Worm (Caenorhabditis elegans) whole organism, L1 larva: ENCODE results near the gene cyn-17.

Experiments
- C04F5.9 ChIP-seq: sonication (generic microtip); optimal IDR thresholded peaks from 2 replicates; lab custom pipeline; 2016; ENCODE audit warnings: missing genetic modification characterization, missing compliant biosample characterization
- C34B4.2 ChIP-seq: sonication (generic microtip); optimal IDR thresholded peaks from 2 replicates; lab custom pipeline; 2017; ENCODE audit warnings: mild to moderate bottlenecking, missing genetic modification characterization, missing compliant biosample characterization
- Y116A8C.19 ChIP-seq: sonication (generic microtip); optimal IDR thresholded peaks from 2 replicates; lab custom pipeline; 2016; ENCODE audit warnings: missing compliant biosample characterization, missing genetic modification characterization, borderline replicate concordance
- alr-1 ChIP-seq: fragments of 200-800 bp; sonication (Bioruptor generic); optimal IDR thresholded peaks from 2 replicates; lab custom pipeline; 2018; ENCODE audit warnings: borderline replicate concordance, mild to moderate bottlenecking, missing genetic modification characterization, missing compliant biosample characterization
- aly-2 ChIP-seq: fragments of 150-350 bp; optimal IDR thresholded peaks from 2 replicates; lab custom pipeline; 2014; ENCODE audit warnings: missing biosample characterization, missing genetic modification characterization
- ama-1 ChIP-seq: fragments of 150-350 bp; optimal IDR thresholded peaks from 2 replicates; lab custom pipeline; 2014
- blmp-1 ChIP-seq: fragments of 150-350 bp; optimal IDR thresholded peaks from 2 replicates; lab custom pipeline; 2014; ENCODE audit warnings: missing biosample characterization, missing genetic modification characterization
- ceh-63 ChIP-seq: fragments of 200-800 bp; sonication (Bioruptor generic); optimal IDR thresholded peaks from 2 replicates; lab custom pipeline; 2018; ENCODE audit warnings: mild to moderate bottlenecking, missing genetic modification characterization, missing compliant biosample characterization
- ceh-8 ChIP-seq: fragments of 200-800 bp; sonication (Bioruptor generic); optimal IDR thresholded peaks from 2 replicates; lab custom pipeline; 2018; ENCODE audit warnings: mild to moderate bottlenecking, missing genetic modification characterization, moderate library complexity, missing compliant biosample characterization
- ceh-90 ChIP-seq: sonication (generic microtip); optimal IDR thresholded peaks from 2 replicates; lab custom pipeline; 2016; ENCODE audit warnings: missing genetic modification characterization, missing compliant biosample characterization
- ces-1 ChIP-seq: fragments of 150-350 bp; optimal IDR thresholded peaks from 2 replicates; lab custom pipeline; 2014; ENCODE audit warnings: missing biosample characterization, missing genetic modification reagents, missing genetic modification characterization
- dsc-1 ChIP-seq: sonication (generic microtip); optimal IDR thresholded peaks from 2 replicates; lab custom pipeline; 2016; ENCODE audit warnings: mild to moderate bottlenecking, missing genetic modification characterization, missing compliant biosample characterization
- efl-1 ChIP-seq, 4 experiments: fragments of 150-350 bp; optimal IDR thresholded peaks in 3 of 4; peaks in 1 of 4; 1 replicate in 1 of 4; 2 replicates in 3 of 4; lab custom pipeline; 2014; ENCODE audit warnings: missing biosample characterization in 2 of 4, missing genetic modification characterization in 2 of 4, missing genetic modification reagents in 2 of 4
- efl-3 ChIP-seq: fragments of 200-800 bp; sonication (Bioruptor generic); optimal IDR thresholded peaks from 2 replicates; lab custom pipeline; 2018; ENCODE audit warnings: mild to moderate bottlenecking, missing genetic modification characterization, missing compliant biosample characterization
- egl-27 ChIP-seq, 2 experiments: fragments of 150-350 bp in 1 of 2; sonication (generic microtip); optimal IDR thresholded peaks; 3 replicates each; lab custom pipeline; 2017 to 2018; ENCODE audit warnings: missing biosample characterization in 2 of 2, missing genetic modification characterization in 2 of 2, missing genetic modification reagents in 2 of 2
- elt-2 ChIP-seq: sonication (generic microtip); optimal IDR thresholded peaks from 2 replicates; lab custom pipeline; 2016; ENCODE audit warnings: missing genetic modification characterization, mild to moderate bottlenecking, inconsistent platforms, missing compliant biosample characterization, missing genetic modification reagents
- fkh-10 ChIP-seq: sonication (generic microtip); optimal IDR thresholded peaks from 2 replicates; lab custom pipeline; 2017; ENCODE audit warnings: missing biosample characterization, missing genetic modification reagents, missing genetic modification characterization
- fkh-4 ChIP-seq: sonication (generic microtip); optimal IDR thresholded peaks from 2 replicates; lab custom pipeline; 2016; ENCODE audit warnings: missing compliant biosample characterization, missing genetic modification characterization, borderline replicate concordance
- fos-1 ChIP-seq: fragments of 150-350 bp; optimal IDR thresholded peaks from 2 replicates; lab custom pipeline; 2014; ENCODE audit warnings: missing biosample characterization, missing genetic modification characterization
- hlh-17 ChIP-seq: fragments of 200-800 bp; sonication (Bioruptor generic); optimal IDR thresholded peaks from 2 replicates; lab custom pipeline; 2018; ENCODE audit warnings: missing genetic modification characterization, mild to moderate bottlenecking, missing compliant biosample characterization, moderate library complexity, borderline replicate concordance
- hlh-4 ChIP-seq: sonication (generic microtip); optimal IDR thresholded peaks from 2 replicates; lab custom pipeline; 2016; ENCODE audit warnings: mild to moderate bottlenecking, missing genetic modification characterization, missing compliant biosample characterization
- hpl-2 ChIP-seq: fragments of 150-350 bp; optimal IDR thresholded peaks from 2 replicates; lab custom pipeline; 2014; ENCODE audit warnings: missing biosample characterization, missing genetic modification reagents, missing genetic modification characterization
- lin-35 ChIP-seq, 2 experiments: fragments of 150-350 bp; optimal IDR thresholded peaks; 2 replicates each; lab custom pipeline; 2014; ENCODE audit warnings: missing biosample characterization in 2 of 2, missing genetic modification characterization in 2 of 2, missing genetic modification reagents in 2 of 2
- lin-39 ChIP-seq: fragments of 150-350 bp; optimal IDR thresholded peaks from 2 replicates; lab custom pipeline; 2014; ENCODE audit warnings: missing biosample characterization, missing genetic modification reagents, missing genetic modification characterization
- lsy-2 ChIP-seq, 2 experiments: fragments of 150-350 bp; optimal IDR thresholded peaks; 2 replicates each; lab custom pipeline; 2014; ENCODE audit warnings: missing biosample characterization in 2 of 2, missing genetic modification characterization in 2 of 2
- mab-9 ChIP-seq: fragments of 200-800 bp; sonication (Bioruptor generic); IDR thresholded peaks from 2 replicates; pipeline ENCODE4 v1.3.6; 2022; ENCODE audit warnings: missing genetic modification reagents, missing genetic modification characterization, missing compliant biosample characterization
- mef-2 ChIP-seq: fragments of 150-350 bp; optimal IDR thresholded peaks from 2 replicates; lab custom pipeline; 2014; ENCODE audit warnings: missing biosample characterization, missing genetic modification characterization
- mep-1 ChIP-seq: fragments of 150-350 bp; optimal IDR thresholded peaks from 2 replicates; lab custom pipeline; 2014; ENCODE audit warnings: missing biosample characterization, missing genetic modification characterization
- nhr-11 ChIP-seq: fragments of 150-350 bp; optimal IDR thresholded peaks from 2 replicates; lab custom pipeline; 2014; ENCODE audit warnings: missing biosample characterization, missing genetic modification characterization
- nhr-19 ChIP-seq: fragments of 200-800 bp; sonication (Bioruptor generic); conservative IDR thresholded peaks from 2 replicates; pipeline ENCODE4 v1.3.6; 2022; ENCODE audit warnings: missing genetic modification characterization, missing compliant biosample characterization
- nhr-20 ChIP-seq: sonication (generic microtip); optimal IDR thresholded peaks from 2 replicates; lab custom pipeline; 2016; ENCODE audit warnings: mild to moderate bottlenecking, missing genetic modification characterization, missing compliant biosample characterization
- nhr-237 ChIP-seq: fragments of 150-350 bp; optimal IDR thresholded peaks from 2 replicates; lab custom pipeline; 2014; ENCODE audit warnings: missing biosample characterization, missing genetic modification characterization
- nhr-28 ChIP-seq: fragments of 150-350 bp; optimal IDR thresholded peaks from 2 replicates; lab custom pipeline; 2014; ENCODE audit warnings: missing biosample characterization, missing genetic modification characterization
- nhr-71 ChIP-seq: sonication (generic microtip); optimal IDR thresholded peaks from 2 replicates; lab custom pipeline; 2016; ENCODE audit warnings: mild to moderate bottlenecking, missing genetic modification characterization, moderate library complexity, missing compliant biosample characterization
- nhr-76 ChIP-seq: sonication (generic microtip); optimal IDR thresholded peaks from 2 replicates; lab custom pipeline; 2017; ENCODE audit warnings: missing biosample characterization, missing genetic modification characterization
- nhr-84 ChIP-seq: sonication (generic microtip); optimal IDR thresholded peaks from 2 replicates; lab custom pipeline; 2017; ENCODE audit warnings: missing biosample characterization, missing genetic modification characterization
- nhr-85 ChIP-seq: sonication (generic microtip); peaks from one replicate; lab custom pipeline; 2016; ENCODE audit warnings: missing genetic modification characterization, inconsistent platforms, missing compliant biosample characterization
- nhr-90 ChIP-seq: sonication (generic microtip); optimal IDR thresholded peaks from 2 replicates; lab custom pipeline; 2016; ENCODE audit warnings: mild to moderate bottlenecking, missing genetic modification characterization, missing compliant biosample characterization; ENCODE audit not compliant: poor library complexity
- pax-3 ChIP-seq: fragments of 200-800 bp; sonication (Bioruptor generic); optimal IDR thresholded peaks from 2 replicates; lab custom pipeline; 2018; ENCODE audit warnings: mild to moderate bottlenecking, missing genetic modification characterization, moderate library complexity, missing compliant biosample characterization
- pqm-1 ChIP-seq: sonication (generic microtip); optimal IDR thresholded peaks from 3 replicates; lab custom pipeline; 2017; ENCODE audit warnings: missing biosample characterization, missing genetic modification characterization
- rnt-1 ChIP-seq: sonication (generic microtip); optimal IDR thresholded peaks from 2 replicates; lab custom pipeline; 2016; ENCODE audit warnings: mild to moderate bottlenecking, missing genetic modification characterization, moderate library complexity, missing compliant biosample characterization
- skn-1 ChIP-seq: fragments of 150-350 bp; optimal IDR thresholded peaks from 2 replicates; lab custom pipeline; 2014; ENCODE audit warnings: missing biosample characterization, missing genetic modification characterization
- snpc-4 ChIP-seq: fragments of 150-350 bp; optimal IDR thresholded peaks from 2 replicates; lab custom pipeline; 2014; ENCODE audit warnings: missing biosample characterization, missing genetic modification characterization
- snu-23 ChIP-seq: sonication (generic microtip); optimal IDR thresholded peaks from 2 replicates; lab custom pipeline; 2016; ENCODE audit warnings: missing genetic modification characterization, missing compliant biosample characterization
- sptf-1 ChIP-seq: fragments of 150-350 bp; optimal IDR thresholded peaks from 2 replicates; lab custom pipeline; 2014; ENCODE audit warnings: missing biosample characterization, missing genetic modification characterization
- tlp-1 ChIP-seq: fragments of 150-350 bp; optimal IDR thresholded peaks from 2 replicates; lab custom pipeline; 2014; ENCODE audit warnings: missing biosample characterization, missing genetic modification characterization
- unc-62 ChIP-seq: fragments of 150-350 bp; optimal IDR thresholded peaks from 2 replicates; lab custom pipeline; 2014; ENCODE audit warnings: missing biosample characterization, missing genetic modification reagents, missing genetic modification characterization
- zag-1 ChIP-seq: fragments of 150-350 bp; optimal IDR thresholded peaks from 2 replicates; lab custom pipeline; 2014; ENCODE audit warnings: missing biosample characterization, missing genetic modification characterization
- zip-4 ChIP-seq: fragments of 200-800 bp; sonication (Bioruptor generic); optimal IDR thresholded peaks from 2 replicates; lab custom pipeline; 2018; ENCODE audit warnings: mild to moderate bottlenecking, missing genetic modification characterization, moderate library complexity, missing compliant biosample characterization

Gene cyn-17

ce11 chrV:5758780-5759179, 40.7 kb upstream of the cyn-17 start, which contains the start of gene C53A3.4:
C53A3.4 (minus strand) TSS chrV:5758880.
- TF ChIP-seq nhr-76 (tag; lab: Kevin White, UChicago) (no peak), ceh-90 (tag; lab: Kevin White, UChicago) (no peak), C34B4.2 (tag; lab: Kevin White, UChicago) (no peak), zag-1 (tag; lab: Kevin White, UChicago) (no peak), mab-9 (no peak), nhr-11 (tag; lab: Kevin White, UChicago) (no peak), C04F5.9 (tag; lab: Kevin White, UChicago) (no peak), dsc-1 (tag; lab: Kevin White, UChicago) (no peak), snu-23 (GFP tag; lab: Kevin White, UChicago) (no peak), nhr-28 (no peak), skn-1 (tag; lab: Kevin White, UChicago) (no peak), alr-1 (no peak), unc-62 (no peak), hpl-2 (GFP tag; lab: Kevin White, UChicago) (no peak), nhr-90 (tag; lab: Kevin White, UChicago) (no peak), tlp-1 (tag; lab: Kevin White, UChicago) (no peak), blmp-1 (no peak), zip-4 (no peak), fkh-4 (tag; lab: Kevin White, UChicago) (no peak)
- TF ChIP-seq, all 84 proteins: peak for 0

ce11 chrV:5760132-5760531, 39.3 kb upstream of the cyn-17 start, which contains the start of gene C53A3.1:
C53A3.1 (minus strand) TSS chrV:5760232.
- no peak for TF ChIP-seq lsy-2 (tag; optimal IDR thresholded peaks at IDR 0.05; lab: Kevin White, UChicago)

- no peak for TF ChIP-seq efl-3 (GFP tag; lab: Kevin White, UChicago)
- no peak for TF ChIP-seq Y116A8C.19 (tag; lab: Kevin White, UChicago)
- TF ChIP-seq nhr-19 (GFP tag; lab: Robert Waterston, UW), result peak; percentile 51
- no peak for TF ChIP-seq fkh-10 (GFP tag; lab: Kevin White, UChicago)
- no peak for TF ChIP-seq aly-2 (tag; lab: Kevin White, UChicago)
- TF ChIP-seq snpc-4 (tag; lab: Kevin White, UChicago), result no peak
- TF ChIP-seq egl-27 (tag; optimal IDR thresholded peaks at IDR 0.05; lab: Kevin White, UChicago), result no peak
- TF ChIP-seq nhr-84 (tag; lab: Kevin White, UChicago), result no peak
- no peak for TF ChIP-seq ceh-8 (GFP tag; lab: Kevin White, UChicago)
- TF ChIP-seq nhr-11 (tag; lab: Kevin White, UChicago), result no peak
- no peak for TF ChIP-seq mef-2
- no peak for TF ChIP-seq lsy-2 (tag; optimal IDR thresholded peaks at IDR 0.05; lab: Kevin White, UChicago)
- TF ChIP-seq ces-1 (GFP tag; lab: Kevin White, UChicago), result no peak
- peak; percentile 40 for TF ChIP-seq rnt-1 (tag; lab: Kevin White, UChicago)
- TF ChIP-seq sptf-1 (tag; lab: Kevin White, UChicago), result no peak
- no peak for TF ChIP-seq nhr-90 (tag; lab: Kevin White, UChicago)
- no peak for TF ChIP-seq hpl-2 (GFP tag; lab: Kevin White, UChicago)
- TF ChIP-seq alr-1, result no peak
- TF ChIP-seq ama-1 (lab: Kevin White, UChicago), result no peak
- no peak for TF ChIP-seq hlh-4 (tag; lab: Kevin White, UChicago)
- no peak for TF ChIP-seq lin-39 (tag; lab: Kevin White, UChicago)
- peak; percentile 28 for TF ChIP-seq mep-1
- no peak for TF ChIP-seq hlh-17
- no peak for TF ChIP-seq C34B4.2 (tag; lab: Kevin White, UChicago)
- TF ChIP-seq nhr-237, result no peak
- TF ChIP-seq dsc-1 (tag; lab: Kevin White, UChicago), result no peak
- peak; percentile 49 for TF ChIP-seq nhr-20 (tag; lab: Kevin White, UChicago)
- TF ChIP-seq fos-1, result no peak
- TF ChIP-seq elt-2 (tag; lab: Kevin White, UChicago), result peak; percentile 65
- TF ChIP-seq nhr-71, result peak; percentile 63
- no peak for TF ChIP-seq pax-3 (tag; lab: Kevin White, UChicago)
- TF ChIP-seq ceh-63 (GFP tag; lab: Kevin White, UChicago), result no peak
- TF ChIP-seq ceh-90 (tag; lab: Kevin White, UChicago), result no peak
- TF ChIP-seq nhr-85 (tag; lab: Kevin White, UChicago), result peak; percentile 82
- peak in 1 of 2 experiments; percentile 9 for TF ChIP-seq lin-35 (GFP tag; optimal IDR thresholded peaks at IDR 0.05; lab: Kevin White, UChicago)
- peak; percentile 59 for TF ChIP-seq blmp-1
- TF ChIP-seq efl-1 (optimal IDR thresholded peaks at IDR 0.05; lab: Kevin White, UChicago), result peak; percentile 17 to 27
- TF ChIP-seq efl-1 (GFP tag; optimal IDR thresholded peaks at IDR 0.05 in 1 of 2; lab: Kevin White, UChicago), result no peak
- no peak for TF ChIP-seq pqm-1 (tag; lab: Kevin White, UChicago)
Observed at ce11 chrV:5763787-5764186, 35.7 kb upstream of the cyn-17 start, which contains the start of gene pgph-3. pgph-3 (minus strand) TSS chrV:5763846.
